Fruit fly (Drosophila melanogaster): Measurements from ENCODE around the gene CG15772.

CG15772 gene

dm6 chrX:5705899-5706312 lies 46.1 kb upstream of the CG15772 start (continued):
- TF ChIP-seq CG10669 (GFP tag; optimal IDR thresholded peaks at IDR 0.05) (peak; percentile 76), spab (GFP tag; optimal IDR thresholded peaks at IDR 0.05) (peak; percentile 70), Smox (GFP tag; optimal IDR thresholded peaks at IDR 0.05) (no peak), Hr4 (GFP tag; optimal IDR thresholded peaks at IDR 0.05) (peak; percentile 81), dsx (GFP tag; optimal IDR thresholded peaks at IDR 0.05; ENCODE audit: poor library complexity, severe bottlenecking) (peak; percentile 73), Eip93F (GFP tag; optimal IDR thresholded peaks at IDR 0.05) (no peak), vri (GFP tag; optimal IDR thresholded peaks at IDR 0.05) (no peak), Sox15 (GFP tag; optimal IDR thresholded peaks at IDR 0.05) (peak; percentile 2), topi (GFP tag; optimal IDR thresholded peaks at IDR 0.05) (peak; percentile 33), fd85E (GFP tag; optimal IDR thresholded peaks at IDR 0.05) (no peak), Hr38 (GFP tag; optimal IDR thresholded peaks at IDR 0.05) (no peak), CG6163 (GFP tag; IDR thresholded peaks at IDR 0.05) (peak; percentile 94), Eip78C (GFP tag) (peak; percentile 88), CG3919 (GFP tag; optimal IDR thresholded peaks at IDR 0.05) (peak; percentile 79), Met (GFP tag; optimal IDR thresholded peaks at IDR 0.05) (peak; percentile 32), CG11902 (GFP tag; optimal IDR thresholded peaks at IDR 0.05) (peak; percentile 36), OdsH (GFP tag; optimal IDR thresholded peaks at IDR 0.05) (peak; percentile 51), CG11762 (GFP tag; optimal IDR thresholded peaks at IDR 0.05; ENCODE audit: insufficient read depth) (peak; percentile 59), pdm3 (GFP tag; optimal IDR thresholded peaks at IDR 0.05) (peak; percentile 46), acj6 (GFP tag; optimal IDR thresholded peaks at IDR 0.05) (peak; percentile 51), CG8632 (GFP tag; optimal IDR thresholded peaks at IDR 0.05) (peak; percentile 25), CG32006 (GFP tag; optimal IDR thresholded peaks at IDR 0.05) (peak; percentile 83)

dm6 chrX:5712966-5713365 lies 39.1 kb upstream of the CG15772 start:
- TF ChIP-seq Eip78C (GFP tag), result peak; percentile 13
- TF ChIP-seq fkh (GFP tag; optimal IDR thresholded peaks at IDR 0.05), result no peak
- TF ChIP-seq CG6163 (GFP tag; IDR thresholded peaks at IDR 0.05), result peak; percentile 22; the same call in 1 of the 3 replicates
- TF ChIP-seq topi (GFP tag; optimal IDR thresholded peaks at IDR 0.05), result no peak
- TF ChIP-seq CG8632 (GFP tag; optimal IDR thresholded peaks at IDR 0.05), result no peak
- TF ChIP-seq CG6808 (GFP tag; optimal IDR thresholded peaks at IDR 0.05), result no peak
- no peak for TF ChIP-seq CG8119 (GFP tag; IDR thresholded peaks at IDR 0.05)
- no peak for TF ChIP-seq cyc (GFP tag; optimal IDR thresholded peaks at IDR 0.05)
- peak; percentile 65 for TF ChIP-seq svp (GFP tag)
- no peak for TF ChIP-seq acj6 (GFP tag; optimal IDR thresholded peaks at IDR 0.05)
- TF ChIP-seq Hr39 (GFP tag; optimal IDR thresholded peaks at IDR 0.05), result no peak
- TF ChIP-seq Sox14 (GFP tag; optimal IDR thresholded peaks at IDR 0.05), result no peak
- no peak for TF ChIP-seq spab (GFP tag; optimal IDR thresholded peaks at IDR 0.05)

- TF ChIP-seq spab (GFP tag; optimal IDR thresholded peaks at IDR 0.05) (no peak), CG6808 (GFP tag; optimal IDR thresholded peaks at IDR 0.05) (no peak), Ets21C (GFP tag; optimal IDR thresholded peaks at IDR 0.05) (no peak), Sox14 (GFP tag; optimal IDR thresholded peaks at IDR 0.05) (no peak), Hr4 (GFP tag; optimal IDR thresholded peaks at IDR 0.05) (no peak), Sox15 (GFP tag; optimal IDR thresholded peaks at IDR 0.05) (no peak), dsx (GFP tag; optimal IDR thresholded peaks at IDR 0.05; ENCODE audit: poor library complexity, severe bottlenecking) (no peak), CG32006 (GFP tag; optimal IDR thresholded peaks at IDR 0.05) (no peak), CG6163 (GFP tag; IDR thresholded peaks at IDR 0.05) (no peak), CG9139 (GFP tag; optimal IDR thresholded peaks at IDR 0.05) (no peak), svp (GFP tag) (no peak), esn (GFP tag; optimal IDR thresholded peaks at IDR 0.05) (no peak), CG3032 (tag; optimal IDR thresholded peaks at IDR 0.05) (no peak), fd85E (GFP tag; optimal IDR thresholded peaks at IDR 0.05) (no peak), Blimp-1 (GFP tag; optimal IDR thresholded peaks at IDR 0.05) (no peak), CG15336 (GFP tag; IDR thresholded peaks at IDR 0.05) (no peak), CG6792 (GFP tag; optimal IDR thresholded peaks at IDR 0.05) (no peak), net (GFP tag; optimal IDR thresholded peaks at IDR 0.05) (no peak), fd59A (GFP tag; optimal IDR thresholded peaks at IDR 0.05) (no peak), CG10669 (GFP tag; optimal IDR thresholded peaks at IDR 0.05) (no peak)
These were observed 37.3 kb upstream of the CG15772 start for dm6 chrX:5714786-5715185.
